Worm (Caenorhabditis elegans) whole organism, early embryonic: Measurements from ENCODE around the gene C06H2.7.

ENCODE experiments used
- F13C5.2 ChIP-seq: sonication (generic microtip); optimal IDR thresholded peaks from 2 replicates; lab custom pipeline; 2017; ENCODE audit warnings: mild to moderate bottlenecking, missing genetic modification characterization, inconsistent platforms, missing compliant biosample characterization
- ama-1 ChIP-seq: fragments of 150-350 bp; optimal IDR thresholded peaks from 2 replicates; lab custom pipeline; 2014
- ceh-13 ChIP-seq: fragments of 200-800 bp; sonication (Bioruptor generic); optimal IDR thresholded peaks from 2 replicates; lab custom pipeline; 2018; ENCODE audit warnings: mild to moderate bottlenecking, missing genetic modification characterization, missing compliant biosample characterization
- ets-7 ChIP-seq: sonication (generic microtip); optimal IDR thresholded peaks from 2 replicates; lab custom pipeline; 2016; ENCODE audit warnings: missing genotype, missing genetic modification characterization, missing compliant biosample characterization
- flt-1 ChIP-seq: fragments of 200-800 bp; sonication (Bioruptor generic); IDR thresholded peaks from 2 replicates; pipeline ENCODE4 v1.3.6; 2022; ENCODE audit warnings: missing genetic modification characterization, missing compliant biosample characterization
- hmg-4 ChIP-seq: fragments of 200-800 bp; sonication (Bioruptor generic); optimal IDR thresholded peaks from 2 replicates; lab custom pipeline; 2018; ENCODE audit warnings: mild to moderate bottlenecking, missing genetic modification characterization, missing compliant biosample characterization
- tbx-11 ChIP-seq: fragments of 200-800 bp; sonication (Bioruptor generic); IDR thresholded peaks from 2 replicates; pipeline ENCODE4 v1.3.6; 2022; ENCODE audit warnings: missing genetic modification characterization, missing compliant biosample characterization

DNA sequence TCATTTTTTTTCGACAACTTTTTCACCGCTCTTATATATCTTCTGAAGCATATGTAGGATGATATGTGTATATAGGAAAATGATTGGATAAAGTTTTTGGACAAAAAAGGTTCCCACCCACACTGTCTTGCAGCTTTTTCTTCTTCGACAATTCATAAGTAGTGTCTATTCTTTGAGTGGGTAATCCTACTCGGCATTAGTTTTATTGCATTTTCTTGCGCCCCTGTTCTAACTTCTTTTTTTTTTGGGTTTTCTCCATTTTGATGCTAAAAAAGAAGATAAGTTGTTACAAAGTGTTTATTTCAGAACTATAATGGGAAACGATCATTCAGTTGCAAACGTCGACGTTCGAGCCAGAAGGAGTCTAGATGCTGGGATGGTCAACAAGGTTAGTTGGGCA is 10.3 kb downstream of the C06H2.7 start, which contains the start of gene glb-3:
- TF ChIP-seq hmg-4 (no peak), ama-1 (lab: Kevin White, UChicago) (no peak), flt-1 (GFP tag; lab: Robert Waterston, UW) (no peak), tbx-11 (no peak), ets-7 (tag; lab: Kevin White, UChicago) (no peak), F13C5.2 (tag; lab: Kevin White, UChicago) (no peak), ceh-13 (GFP tag; lab: Kevin White, UChicago) (no peak)
